Worm (Caenorhabditis elegans) whole organism, early embryonic: ENCODE measurements around the gene sax-3.

ENCODE experiments used
- B0310.2 ChIP-seq: sonication (generic microtip); optimal IDR thresholded peaks from 2 replicates; lab custom pipeline; 2016; ENCODE audit warnings: mild to moderate bottlenecking, missing genetic modification characterization, missing compliant biosample characterization
- F13C5.2 ChIP-seq: sonication (generic microtip); optimal IDR thresholded peaks from 2 replicates; lab custom pipeline; 2017; ENCODE audit warnings: mild to moderate bottlenecking, missing genetic modification characterization, inconsistent platforms, missing compliant biosample characterization
- aly-1 ChIP-seq: sonication (generic microtip); optimal IDR thresholded peaks from 2 replicates; lab custom pipeline; 2016; ENCODE audit warnings: missing genetic modification characterization, missing compliant biosample characterization
- ama-1 ChIP-seq: fragments of 150-350 bp; optimal IDR thresholded peaks from 2 replicates; lab custom pipeline; 2014
- flt-1 ChIP-seq: fragments of 200-800 bp; sonication (Bioruptor generic); IDR thresholded peaks from 2 replicates; pipeline ENCODE4 v1.3.6; 2022; ENCODE audit warnings: missing genetic modification characterization, missing compliant biosample characterization
- hmbx-1 ChIP-seq: sonication (generic microtip); optimal IDR thresholded peaks from 2 replicates; lab custom pipeline; 2016; ENCODE audit warnings: mild to moderate bottlenecking, missing genetic modification characterization, missing compliant biosample characterization
- sea-1 ChIP-seq: fragments of 200-800 bp; sonication (Bioruptor generic); conservative IDR thresholded peaks from 2 replicates; pipeline ENCODE4 v1.3.6; 2022; ENCODE audit warnings: missing genetic modification characterization, missing compliant biosample characterization
- tbx-37 ChIP-seq: fragments of 200-800 bp; sonication (Bioruptor generic); conservative IDR thresholded peaks from 2 replicates; pipeline ENCODE4 v1.3.6; 2022; ENCODE audit warnings: missing genetic modification reagents, missing genetic modification characterization, missing compliant biosample characterization

DNA sequence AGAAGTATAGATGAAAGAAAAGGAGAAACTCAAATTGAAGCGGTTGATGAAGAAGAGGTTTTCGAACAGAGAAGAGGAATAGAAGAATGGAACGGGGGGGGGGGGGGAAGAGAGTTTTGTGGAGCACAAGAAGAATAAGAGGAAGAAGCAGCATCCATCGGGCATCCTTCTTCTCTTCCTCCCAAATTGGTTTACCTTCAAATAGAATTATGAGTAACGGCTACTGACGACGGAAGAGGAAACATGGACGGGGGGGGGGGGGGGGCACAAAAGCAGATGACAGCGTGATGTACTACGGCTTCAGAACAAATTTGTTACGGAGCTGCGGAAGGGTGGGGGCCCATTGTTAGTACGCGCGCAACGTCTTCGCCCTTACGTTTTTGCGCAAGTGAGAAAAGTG, 3.6 kb upstream of the sax-3 start:
- TF ChIP-seq sea-1 (GFP tag; lab: Robert Waterston, UW) (no peak), hmbx-1 (tag; lab: Kevin White, UChicago) (no peak), B0310.2 (tag; lab: Kevin White, UChicago) (no peak), aly-1 (no peak), ama-1 (no peak), tbx-37 (no peak), flt-1 (no peak), F13C5.2 (no peak)
